Comparison of ENCODE assay signal across 3 fruit fly cellular contexts in the genomic region with DNA sequence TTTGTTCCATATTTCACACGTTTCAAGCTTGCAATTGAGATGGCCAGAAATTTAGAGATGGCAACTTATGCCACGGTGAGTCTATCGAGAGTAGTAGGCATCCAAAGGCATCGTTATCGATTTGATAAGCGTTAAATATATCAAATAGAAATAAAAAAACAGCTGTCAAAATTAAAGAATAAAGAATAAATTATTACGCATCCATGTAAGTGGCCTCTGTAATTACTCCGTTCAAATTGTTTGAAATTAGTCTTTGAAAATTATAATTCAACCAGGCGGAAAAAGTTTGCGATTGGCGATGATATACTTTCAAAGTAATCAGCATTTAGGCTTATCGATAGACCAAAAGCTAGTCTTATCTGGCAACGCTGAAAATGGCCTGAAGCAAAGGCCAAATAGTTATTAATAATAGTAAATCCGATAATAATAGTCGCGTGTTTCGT.
TF ChIP-seq lines count a peak whose summit lies in the region.

A gene (minus strand): TSS at position 45 of the 443 bp plus-strand sequence.
A gene (plus strand): TSS at position 347 of the 443 bp plus-strand sequence.

TF ChIP-seq in whole organism, embryonic, 481 proteins besides CTCF, POLR2A, EP300 and RAD21 (continued from another document and continues in another):
- TF ChIP-seq Drgx (GFP tag; IDR thresholded peaks at IDR 0.05; lab: Robert Waterston, UW) (no peak), CG15601 (tag; optimal IDR thresholded peaks at IDR 0.05; lab: Kevin White, UChicago) (no peak), stwl (tag; optimal IDR thresholded peaks at IDR 0.05; lab: Kevin White, UChicago) (peak; percentile 72), ap (GFP tag; IDR thresholded peaks at IDR 0.05; lab: Robert Waterston, UW) (no peak), luna (GFP tag; optimal IDR thresholded peaks at IDR 0.05; lab: Kevin White, UChicago) (no peak), vnd (GFP tag; IDR thresholded peaks at IDR 0.05; lab: Robert Waterston, UW; ENCODE audit: partially characterized antibody) (peak; percentile 69), D19A (tag; optimal IDR thresholded peaks at IDR 0.05; lab: Kevin White, UChicago) (no peak), Stat92E (GFP tag; optimal IDR thresholded peaks at IDR 0.05; lab: Kevin White, UChicago) (no peak), Ets97D (GFP tag; optimal IDR thresholded peaks at IDR 0.05; lab: Kevin White, UChicago) (peak; percentile 2), Deaf1 (tag; optimal IDR thresholded peaks at IDR 0.05; lab: Kevin White, UChicago) (no peak), CG16779 (GFP tag; IDR thresholded peaks at IDR 0.05; lab: Robert Waterston, UW) (no peak), wdn (GFP tag; IDR thresholded peaks at IDR 0.05; lab: Robert Waterston, UW) (no peak), CG11093 (GFP tag; IDR thresholded peaks at IDR 0.05; lab: Robert Waterston, UW) (no peak), CG13424 (tag; optimal IDR thresholded peaks at IDR 0.05; lab: Kevin White, UChicago) (peak; percentile 9), Dip3 (GFP tag; optimal IDR thresholded peaks at IDR 0.05; lab: Kevin White, UChicago) (no peak), HLH4C (GFP tag; IDR thresholded peaks at IDR 0.05; lab: Robert Waterston, UW; ENCODE audit: partially characterized antibody) (peak; percentile 84), emc (GFP tag; optimal IDR thresholded peaks at IDR 0.05; lab: Kevin White, UChicago) (no peak), Med (GFP tag; lab: Kevin White, UChicago) (peak; percentile 71), lilli (GFP tag; optimal IDR thresholded peaks at IDR 0.05; lab: Kevin White, UChicago) (peak; percentile 36), br (optimal IDR thresholded peaks at IDR 0.05; lab: Kevin White, UChicago) (no peak), CG34224 (GFP tag; IDR thresholded peaks at IDR 0.05; lab: Robert Waterston, UW; ENCODE audit: partially characterized antibody) (peak; percentile 66; the same call in 2 of the 3 replicates), CG14710 (tag; optimal IDR thresholded peaks at IDR 0.05; lab: Kevin White, UChicago) (peak; percentile 36), da (GFP tag; optimal IDR thresholded peaks at IDR 0.05; lab: Kevin White, UChicago) (no peak), Hr78 (GFP tag; optimal IDR thresholded peaks at IDR 0.05; lab: Kevin White, UChicago) (no peak), CG18476 (GFP tag; optimal IDR thresholded peaks at IDR 0.05; lab: Kevin White, UChicago) (no peak), sr (GFP tag; IDR thresholded peaks at IDR 0.05; lab: Robert Waterston, UW) (no peak), esg (GFP tag; conservative IDR thresholded peaks at IDR 0.05; lab: Robert Waterston, UW) (no peak), Hr51 (GFP tag; optimal IDR thresholded peaks at IDR 0.05; lab: Kevin White, UChicago) (no peak), ssp (GFP tag; IDR thresholded peaks at IDR 0.05; lab: Robert Waterston, UW) (0 out of 2 replicates have a peak, but pooled peaks have one; percentile 19), fd102C (GFP tag; optimal IDR thresholded peaks at IDR 0.05; lab: Kevin White, UChicago) (no peak), Opbp (GFP tag; IDR thresholded peaks at IDR 0.05; lab: Robert Waterston, UW; ENCODE audit: partially characterized antibody) (peak; percentile 44; the same call in 1 of the 3 replicates), CG14860 (GFP tag; IDR thresholded peaks at IDR 0.05; lab: Robert Waterston, UW; ENCODE audit: partially characterized antibody) (peak; percentile 71), Scr (GFP tag; IDR thresholded peaks at IDR 0.05; lab: Robert Waterston, UW; ENCODE audit: partially characterized antibody) (peak; percentile 71), gsb (GFP tag; IDR thresholded peaks at IDR 0.05; lab: Robert Waterston, UW) (no peak), klu (GFP tag; IDR thresholded peaks at IDR 0.05; lab: Robert Waterston, UW) (no peak), nmo (GFP tag; optimal IDR thresholded peaks at IDR 0.05; lab: Kevin White, UChicago) (peak; percentile 28), CG8944 (GFP tag; optimal IDR thresholded peaks at IDR 0.05; lab: Kevin White, UChicago) (no peak), Bgb (GFP tag; IDR thresholded peaks at IDR 0.05; lab: Robert Waterston, UW; ENCODE audit: partially characterized antibody) (peak; percentile 53; the same call in 1 of the 2 replicates), sens (GFP tag; lab: Kevin White, UChicago) (peak; percentile 89), CG30403 (GFP tag; optimal IDR thresholded peaks at IDR 0.05; lab: Kevin White, UChicago) (peak; percentile 32), unc-4 (GFP tag; IDR thresholded peaks at IDR 0.05; lab: Robert Waterston, UW; ENCODE audit: partially characterized antibody) (peak; percentile 65; the same call in 1 of the 2 replicates)

TF ChIP-seq in whole organism, prepupa, 60 proteins besides CTCF, POLR2A, EP300 and RAD21 (continued from another document):
- peak; percentile 3 for TF ChIP-seq Eip75B (GFP tag; optimal IDR thresholded peaks at IDR 0.05; lab: Kevin White, UChicago)
- TF ChIP-seq CG9139 (GFP tag; optimal IDR thresholded peaks at IDR 0.05; lab: Kevin White, UChicago), result no peak
- no peak for TF ChIP-seq fd85E (GFP tag; optimal IDR thresholded peaks at IDR 0.05; lab: Kevin White, UChicago)
- TF ChIP-seq ss (GFP tag; optimal IDR thresholded peaks at IDR 0.05; lab: Kevin White, UChicago), result no peak
- no peak for TF ChIP-seq CG6276 (GFP tag; optimal IDR thresholded peaks at IDR 0.05; lab: Kevin White, UChicago)
- no peak for TF ChIP-seq CG32006 (GFP tag; optimal IDR thresholded peaks at IDR 0.05; lab: Kevin White, UChicago)
- TF ChIP-seq Met (GFP tag; optimal IDR thresholded peaks at IDR 0.05; lab: Kevin White, UChicago), result peak; percentile 9
- TF ChIP-seq salr (GFP tag; optimal IDR thresholded peaks at IDR 0.05; lab: Kevin White, UChicago), result no peak
- no peak for TF ChIP-seq CG11902 (GFP tag; optimal IDR thresholded peaks at IDR 0.05; lab: Kevin White, UChicago)
- no peak for TF ChIP-seq Sox102F (GFP tag; optimal IDR thresholded peaks at IDR 0.05; lab: Kevin White, UChicago)
- TF ChIP-seq CG11762 (GFP tag; optimal IDR thresholded peaks at IDR 0.05; lab: Kevin White, UChicago; ENCODE audit: insufficient read depth), result no peak
- no peak for TF ChIP-seq Ets21C (GFP tag; optimal IDR thresholded peaks at IDR 0.05; lab: Kevin White, UChicago)
- TF ChIP-seq CG10631 (GFP tag; optimal IDR thresholded peaks at IDR 0.05; lab: Kevin White, UChicago), result no peak
- TF ChIP-seq esn (GFP tag; optimal IDR thresholded peaks at IDR 0.05; lab: Kevin White, UChicago), result no peak
- no peak for TF ChIP-seq fd59A (GFP tag; optimal IDR thresholded peaks at IDR 0.05; lab: Kevin White, UChicago)
- TF ChIP-seq CG3919 (GFP tag; optimal IDR thresholded peaks at IDR 0.05; lab: Kevin White, UChicago), result no peak
- no peak for TF ChIP-seq CG31627 (GFP tag; optimal IDR thresholded peaks at IDR 0.05; lab: Kevin White, UChicago)
- no peak for TF ChIP-seq Blimp-1 (GFP tag; optimal IDR thresholded peaks at IDR 0.05; lab: Kevin White, UChicago)
- TF ChIP-seq CG11294 (GFP tag; IDR thresholded peaks at IDR 0.05; lab: Robert Waterston, UW), result no peak
- no peak for TF ChIP-seq Eip93F (GFP tag; optimal IDR thresholded peaks at IDR 0.05; lab: Kevin White, UChicago)
- TF ChIP-seq CG34406 (GFP tag; optimal IDR thresholded peaks at IDR 0.05; lab: Kevin White, UChicago), result no peak
- TF ChIP-seq lz (GFP tag; optimal IDR thresholded peaks at IDR 0.05; lab: Kevin White, UChicago), result no peak
- TF ChIP-seq Hr39 (GFP tag; optimal IDR thresholded peaks at IDR 0.05; lab: Kevin White, UChicago), result peak; percentile 4
- TF ChIP-seq svp (GFP tag; lab: Kevin White, UChicago), result peak; percentile 76
- TF ChIP-seq Sox15 (GFP tag; optimal IDR thresholded peaks at IDR 0.05; lab: Kevin White, UChicago), result no peak
- TF ChIP-seq CG3032 (tag; optimal IDR thresholded peaks at IDR 0.05; lab: Kevin White, UChicago), result peak; percentile 10
- TF ChIP-seq vri (GFP tag; optimal IDR thresholded peaks at IDR 0.05; lab: Kevin White, UChicago), result no peak
- TF ChIP-seq Gug (GFP tag; IDR thresholded peaks at IDR 0.05; lab: Robert Waterston, UW), result no peak
- TF ChIP-seq CG1621 (tag; optimal IDR thresholded peaks at IDR 0.05; lab: Kevin White, UChicago), result no peak
- TF ChIP-seq Ets96B (tag; optimal IDR thresholded peaks at IDR 0.05; lab: Kevin White, UChicago), result no peak
- no peak for TF ChIP-seq CG6854 (GFP tag; optimal IDR thresholded peaks at IDR 0.05; lab: Kevin White, UChicago)
- no peak for TF ChIP-seq Lpt (GFP tag; optimal IDR thresholded peaks at IDR 0.05; lab: Kevin White, UChicago)
- TF ChIP-seq CG15336 (GFP tag; IDR thresholded peaks at IDR 0.05; lab: Robert Waterston, UW), result no peak
TF ChIP-seq in whole organism, prepupa: peak in this region for 11.

TF ChIP-seq in whole organism, wandering third instar larva, 38 proteins besides CTCF, POLR2A, EP300 and RAD21 (continued from another document):
- no peak for TF ChIP-seq Dif (GFP tag; optimal IDR thresholded peaks at IDR 0.05; lab: Kevin White, UChicago; ENCODE audit: partially characterized antibody)
- TF ChIP-seq br (GFP tag; optimal IDR thresholded peaks at IDR 0.05; lab: Kevin White, UChicago), result no peak
- TF ChIP-seq dmrt93B (GFP tag; optimal IDR thresholded peaks at IDR 0.05; lab: Kevin White, UChicago), result no peak
- TF ChIP-seq usp (GFP tag; optimal IDR thresholded peaks at IDR 0.05; lab: Kevin White, UChicago), result no peak
- TF ChIP-seq fru (GFP tag; optimal IDR thresholded peaks at IDR 0.05; lab: Kevin White, UChicago), result peak; percentile 18
- TF ChIP-seq tai (GFP tag; optimal IDR thresholded peaks at IDR 0.05; lab: Kevin White, UChicago), result no peak
